Worm (Caenorhabditis elegans) whole organism, young adult: Measurements from ENCODE around the gene B0454.8.
A peak's percentile ranks its signal among the peaks of the same experiment; 100 is the strongest.
"Not testable (repeated sequence)": the region's sequence is repeated elsewhere in the genome, so short reads cannot be mapped to it uniquely, and the experiment has no call there.

Source experiments
- B0261.1 ChIP-seq: sonication (generic microtip); optimal IDR thresholded peaks from 2 replicates; lab custom pipeline; 2016; ENCODE audit warnings: mild to moderate bottlenecking, missing genetic modification characterization, moderate library complexity, missing compliant biosample characterization
- F33H1.4 ChIP-seq: fragments of 200-800 bp; sonication (Bioruptor generic); IDR thresholded peaks from 2 replicates; pipeline ENCODE4 v1.3.6; 2022; ENCODE audit warnings: missing genetic modification reagents, missing genetic modification characterization, missing compliant biosample characterization
- F52B5.7 ChIP-seq: sonication (generic microtip); optimal IDR thresholded peaks from 2 replicates; lab custom pipeline; 2016; ENCODE audit warnings: mild to moderate bottlenecking, missing genetic modification characterization, missing compliant biosample characterization
- F57C9.4 ChIP-seq: sonication (generic microtip); optimal IDR thresholded peaks from 2 replicates; lab custom pipeline; 2017; ENCODE audit warnings: mild to moderate bottlenecking, missing genetic modification characterization, missing compliant biosample characterization
- K12H6.12 ChIP-seq: fragments of 200-800 bp; sonication (Bioruptor generic); optimal IDR thresholded peaks from 2 replicates; lab custom pipeline; 2018; ENCODE audit warnings: mild to moderate bottlenecking, missing genetic modification characterization, missing compliant biosample characterization
- T26A5.8 ChIP-seq: sonication (generic microtip); optimal IDR thresholded peaks from 2 replicates; lab custom pipeline; 2016; ENCODE audit warnings: missing genetic modification characterization, missing compliant biosample characterization
- ZK185.1 ChIP-seq: sonication (generic microtip); optimal IDR thresholded peaks from 2 replicates; lab custom pipeline; 2016; ENCODE audit warnings: mild to moderate bottlenecking, missing genetic modification characterization, missing compliant biosample characterization; ENCODE audit not compliant: poor library complexity, severe bottlenecking
- cebp-2 ChIP-seq: fragments of 200-800 bp; sonication (Bioruptor generic); IDR thresholded peaks from 2 replicates; pipeline ENCODE4 v1.3.6; 2022; ENCODE audit warnings: missing genetic modification characterization, missing compliant biosample characterization
- ceh-100 ChIP-seq: fragments of 200-800 bp; sonication (Bioruptor generic); IDR thresholded peaks from 2 replicates; pipeline ENCODE4 v1.3.6; 2022; ENCODE audit warnings: missing genetic modification reagents, missing genetic modification characterization, missing compliant biosample characterization
- ceh-79 ChIP-seq: sonication (generic microtip); optimal IDR thresholded peaks from 2 replicates; lab custom pipeline; 2017; ENCODE audit warnings: mild to moderate bottlenecking, missing genetic modification characterization, missing compliant biosample characterization
- chd-7 ChIP-seq: sonication (generic microtip); optimal IDR thresholded peaks from 2 replicates; lab custom pipeline; 2016; ENCODE audit warnings: mild to moderate bottlenecking, missing genetic modification characterization, moderate library complexity, missing compliant biosample characterization
- dox-1 ChIP-seq: fragments of 200-800 bp; sonication (Bioruptor generic); IDR thresholded peaks from 2 replicates; pipeline ENCODE4 v1.3.6; 2022; ENCODE audit warnings: missing genetic modification reagents, missing genetic modification characterization, missing compliant biosample characterization
- dpl-1 ChIP-seq: fragments of 150-350 bp; optimal IDR thresholded peaks from 2 replicates; lab custom pipeline; 2014; ENCODE audit warnings: missing biosample characterization, missing genetic modification reagents, missing genetic modification characterization
- gei-17 ChIP-seq: fragments of 200-800 bp; sonication (Bioruptor generic); optimal IDR thresholded peaks from 2 replicates; lab custom pipeline; 2018; ENCODE audit warnings: mild to moderate bottlenecking, missing genetic modification characterization, missing compliant biosample characterization
- hlh-12 ChIP-seq: sonication (generic microtip); optimal IDR thresholded peaks from 2 replicates; lab custom pipeline; 2016; ENCODE audit warnings: missing genetic modification characterization, missing compliant biosample characterization
- hmg-1.2 ChIP-seq: fragments of 200-800 bp; sonication (Bioruptor generic); IDR thresholded peaks from 2 replicates; pipeline ENCODE4 v1.3.6; 2022; ENCODE audit warnings: missing genetic modification reagents, missing genetic modification characterization, missing compliant biosample characterization
- let-607 ChIP-seq, 2 experiments: fragments of 200-800 bp in 1 of 2; sonication (Bioruptor generic) in 1 of 2; sonication (generic microtip) in 1 of 2; optimal IDR thresholded peaks; 2 replicates each; lab custom pipeline; 2016 to 2018; ENCODE audit warnings: mild to moderate bottlenecking in 2 of 2, missing compliant biosample characterization in 2 of 2, missing genetic modification characterization in 2 of 2, moderate library complexity in 2 of 2, missing genotype in 1 of 2
- lin-54 ChIP-seq: fragments of 200-800 bp; sonication (Bioruptor generic); optimal IDR thresholded peaks from 2 replicates; lab custom pipeline; 2018; ENCODE audit warnings: mild to moderate bottlenecking, missing genetic modification characterization, missing compliant biosample characterization
- lsy-27 ChIP-seq: sonication (generic microtip); optimal IDR thresholded peaks from 2 replicates; lab custom pipeline; 2017; ENCODE audit warnings: missing genetic modification characterization, mild to moderate bottlenecking, missing compliant biosample characterization, antibody characterized with exemption, missing genotype, borderline replicate concordance; ENCODE audit not compliant: insufficient read depth
- madf-3 ChIP-seq: fragments of 200-800 bp; sonication (Bioruptor generic); IDR thresholded peaks from 2 replicates; pipeline ENCODE4 v1.3.6; 2022; ENCODE audit warnings: missing genetic modification reagents, missing genetic modification characterization, missing compliant biosample characterization
- madf-6 ChIP-seq: fragments of 200-800 bp; sonication (Bioruptor generic); IDR thresholded peaks from 2 replicates; pipeline ENCODE4 v1.3.6; 2022; ENCODE audit warnings: missing genetic modification reagents, missing genetic modification characterization, missing compliant biosample characterization
- mcd-1 ChIP-seq: fragments of 200-800 bp; sonication (Bioruptor generic); IDR thresholded peaks from 2 replicates; pipeline ENCODE4 v1.3.6; 2022; ENCODE audit warnings: missing genetic modification reagents, missing genetic modification characterization, missing compliant biosample characterization
- nfyb-1 ChIP-seq: fragments of 200-800 bp; sonication (Bioruptor generic); IDR thresholded peaks from 2 replicates; pipeline ENCODE4 v1.3.6; 2022; ENCODE audit warnings: missing genetic modification reagents, missing genetic modification characterization, missing compliant biosample characterization
- nhr-27 ChIP-seq: fragments of 200-800 bp; sonication (Bioruptor generic); optimal IDR thresholded peaks from 2 replicates; lab custom pipeline; 2018; ENCODE audit warnings: mild to moderate bottlenecking, missing genetic modification characterization, moderate library complexity, missing compliant biosample characterization
- nhr-80 ChIP-seq: sonication (generic microtip); optimal IDR thresholded peaks from 2 replicates; lab custom pipeline; 2016; ENCODE audit warnings: missing genetic modification characterization, missing compliant biosample characterization
- nhr-90 ChIP-seq: sonication (generic microtip); optimal IDR thresholded peaks from 2 replicates; lab custom pipeline; 2016; ENCODE audit warnings: missing genotype, mild to moderate bottlenecking, missing genetic modification characterization, missing compliant biosample characterization
- rcor-1 ChIP-seq: fragments of 200-800 bp; sonication (Bioruptor generic); IDR thresholded peaks from 2 replicates; pipeline ENCODE4 v1.3.6; 2022; ENCODE audit warnings: missing genetic modification reagents, missing genetic modification characterization, missing compliant biosample characterization
- rpc-1 ChIP-seq, 2 experiments: fragments of 150-350 bp in 1 of 2; sonication (generic microtip) in 1 of 2; optimal IDR thresholded peaks; 2 replicates each; lab custom pipeline; 2014 to 2018; ENCODE audit warnings: missing biosample characterization in 1 of 2, missing genetic modification characterization in 1 of 2, missing genetic modification reagents in 1 of 2, missing genotype in 1 of 2
- snpc-1.1 ChIP-seq: sonication (generic microtip); optimal IDR thresholded peaks from 2 replicates; lab custom pipeline; 2017; ENCODE audit warnings: missing genetic modification characterization, mild to moderate bottlenecking, missing compliant biosample characterization, antibody characterized with exemption, moderate library complexity, missing genotype, missing genetic modification reagents; ENCODE audit not compliant: insufficient read depth
- snpc-1.3 ChIP-seq: sonication (generic microtip); optimal IDR thresholded peaks from 2 replicates; lab custom pipeline; 2017; ENCODE audit warnings: missing genetic modification characterization, mild to moderate bottlenecking, missing compliant biosample characterization, antibody characterized with exemption, moderate library complexity, missing genotype, missing genetic modification reagents; ENCODE audit not compliant: insufficient read depth
- snpc-4 ChIP-seq, 5 experiments: fragments of 150-350 bp in 1 of 5; sonication (generic microtip) in 4 of 5; optimal IDR thresholded peaks; 2 replicates each; lab custom pipeline; 2014 to 2018; ENCODE audit warnings: missing genetic modification characterization in 5 of 5, missing biosample characterization in 3 of 5, antibody characterized with exemption in 2 of 5, mild to moderate bottlenecking in 2 of 5, missing compliant biosample characterization in 2 of 5, missing genotype in 2 of 5, moderate library complexity in 2 of 5, missing genetic modification reagents in 1 of 5
- tbp1 ChIP-seq: fragments of 200-800 bp; sonication (Bioruptor generic); optimal IDR thresholded peaks from 2 replicates; lab custom pipeline; 2018; ENCODE audit warnings: mild to moderate bottlenecking, missing genetic modification characterization, missing compliant biosample characterization
- zfh-2 ChIP-seq: fragments of 200-800 bp; sonication (Bioruptor generic); conservative IDR thresholded peaks from 2 replicates; pipeline ENCODE4 v1.3.6; 2022; ENCODE audit warnings: missing genetic modification reagents, missing genetic modification characterization, missing compliant biosample characterization
- ztf-25 ChIP-seq: fragments of 200-800 bp; sonication (Bioruptor generic); IDR thresholded peaks from 2 replicates; pipeline ENCODE4 v1.3.6; 2022; ENCODE audit warnings: missing genetic modification reagents, missing genetic modification characterization, missing compliant biosample characterization

B0454.8 gene

ce11 chrII:3036344-3036743 lies 6.9 kb downstream of the B0454.8 start (continued):
- TF ChIP-seq gei-17 (GFP tag; lab: Kevin White, UChicago): peak; percentile 9
- no peak for TF ChIP-seq nfyb-1 (GFP tag; lab: Robert Waterston, UW)
- TF ChIP-seq B0261.1: no peak
- TF ChIP-seq madf-3 (GFP tag; lab: Robert Waterston, UW): no peak

ce11 chrII:3034914-3035313 lies 8.3 kb downstream of the B0454.8 start:
- TF ChIP-seq zfh-2 (GFP tag; lab: Robert Waterston, UW): peak; percentile 68
- TF ChIP-seq F57C9.4: no peak

ce11 chrII:3032480-3032879 lies 10.8 kb downstream of the B0454.8 start, which contains the start of gene B0454.6:
Gene B0454.6 (plus strand): TSS chrII:3032780.
- TF ChIP-seq snpc-1.1 (tag; lab: Kevin White, UChicago); ceh-100 (GFP tag; lab: Robert Waterston, UW); lsy-27 (tag; lab: Kevin White, UChicago): not testable (repeated sequence)

ce11 chrII:3031292-3031691 lies 12.0 kb downstream of the B0454.8 start:
- TF ChIP-seq dox-1 (0 out of 2 replicates have a peak, but pooled peaks have one; percentile 31), tbp1 (GFP tag; lab: Kevin White, UChicago) (peak; percentile 84), hmg-1.2 (GFP tag; lab: Robert Waterston, UW) (peak; percentile 31; the same call in 1 of the 2 replicates), rcor-1 (GFP tag; lab: Robert Waterston, UW) (peak; percentile 37; the same call in 1 of the 2 replicates), madf-6 (GFP tag; lab: Robert Waterston, UW) (peak; percentile 61; the same call in 1 of the 2 replicates), B0261.1 (peak; percentile 66), rpc-1 (optimal IDR thresholded peaks at IDR 0.05; lab: Kevin White, UChicago) (peak; percentile 26), rpc-1 (tag; optimal IDR thresholded peaks at IDR 0.05; lab: Kevin White, UChicago) (peak; percentile 52), snpc-4 (tag; optimal IDR thresholded peaks at IDR 0.05; lab: Kevin White, UChicago) (peak in 2 of 4 experiments; percentile 39 to 66)
- TF ChIP-seq snpc-4 (GFP tag; optimal IDR thresholded peaks at IDR 0.05; lab: Kevin White, UChicago): not testable (repeated sequence)

ce11 chrII:3030416-3030815 lies 12.8 kb downstream of the B0454.8 start:
- TF ChIP-seq ceh-79 (tag; lab: Kevin White, UChicago) (no peak), ztf-25 (no peak), lin-54 (GFP tag; lab: Kevin White, UChicago) (no peak), nhr-27 (tag; lab: Kevin White, UChicago) (no peak), cebp-2 (GFP tag; lab: Robert Waterston, UW) (no peak), snpc-1.3 (tag; lab: Kevin White, UChicago) (no peak), let-607 (tag; optimal IDR thresholded peaks at IDR 0.05; lab: Kevin White, UChicago) (no peak), F33H1.4 (GFP tag; lab: Robert Waterston, UW) (no peak), nhr-90 (tag; lab: Kevin White, UChicago) (no peak), zfh-2 (GFP tag; lab: Robert Waterston, UW) (no peak), hlh-12 (no peak), T26A5.8 (no peak), F57C9.4 (no peak), F52B5.7 (no peak), K12H6.12 (tag; lab: Kevin White, UChicago) (no peak), chd-7 (tag; lab: Kevin White, UChicago) (no peak), mcd-1 (no peak), nhr-80 (tag; lab: Kevin White, UChicago) (no peak), dpl-1 (GFP tag; lab: Kevin White, UChicago) (no peak), ZK185.1 (tag; lab: Kevin White, UChicago) (no peak)
